Worm (Caenorhabditis elegans): ENCODE results near the gene Y51H7C.1.

ce11 chrII:1474807-1475206, 7.3 kb downstream of the Y51H7C.1 start:
- no peak for TF ChIP-seq lin-39 (tag; optimal IDR thresholded peaks at IDR 0.05)
- no peak for TF ChIP-seq zag-1 (tag; optimal IDR thresholded peaks at IDR 0.05)
- no peak for TF ChIP-seq tbx-2 (tag; optimal IDR thresholded peaks at IDR 0.05)

Measured in whole organism, L3 larva.